Fruit fly (Drosophila melanogaster) whole organism, pupa: ENCODE data around the gene CG4053.

ENCODE experiments used
- CG10348 ChIP-seq: fragments of 200-800 bp; sonication (Bioruptor generic); IDR thresholded peaks from 2 replicates; pipeline ENCODE4 v1.3.6; 2022; ENCODE audit warnings: missing biosample characterization, missing genetic modification characterization
- CG12605 ChIP-seq: fragments of 200-800 bp; sonication (Bioruptor generic); IDR thresholded peaks from 2 replicates; pipeline ENCODE4 v1.3.6; 2022; ENCODE audit warnings: missing biosample characterization, missing genetic modification characterization
- CG14655 ChIP-seq: fragments of 200-800 bp; sonication (Bioruptor generic); optimal IDR thresholded peaks from 3 replicates; lab custom pipeline; 2017; ENCODE audit warnings: mild to moderate bottlenecking, missing biosample characterization, missing genetic modification reagents, missing genetic modification characterization
- CG15710 ChIP-seq: fragments of 200-800 bp; sonication (Bioruptor generic); optimal IDR thresholded peaks from 2 replicates; lab custom pipeline; 2018; ENCODE audit warnings: missing biosample characterization, mild to moderate bottlenecking, missing genetic modification characterization, moderate library complexity
- CG32121 ChIP-seq: fragments of 200-800 bp; sonication (Bioruptor generic); IDR thresholded peaks from 2 replicates; pipeline ENCODE4 v1.3.6; 2022; ENCODE audit warnings: missing biosample characterization, missing genetic modification characterization
- CG4496 ChIP-seq: fragments of 200-800 bp; sonication (Bioruptor generic); IDR thresholded peaks from 3 replicates; pipeline ENCODE4 v1.3.6; 2022; ENCODE audit warnings: missing biosample characterization, missing genetic modification characterization
- CG8159 ChIP-seq: fragments of 200-800 bp; sonication (Bioruptor generic); optimal IDR thresholded peaks from 3 replicates; lab custom pipeline; 2018; ENCODE audit warnings: missing biosample characterization, mild to moderate bottlenecking, missing genetic modification characterization, moderate library complexity
- D1 ChIP-seq: fragments of 200-800 bp; sonication (Bioruptor generic); optimal IDR thresholded peaks from 2 replicates; lab custom pipeline; 2018; ENCODE audit warnings: missing biosample characterization, mild to moderate bottlenecking, missing genetic modification characterization, moderate library complexity
- EcR ChIP-seq: fragments of 200-800 bp; sonication (Bioruptor generic); optimal IDR thresholded peaks from 3 replicates; lab custom pipeline; 2019; ENCODE audit warnings: missing biosample characterization, missing genetic modification characterization, mild to moderate bottlenecking, moderate library complexity, missing genetic modification reagents
- Ets98B ChIP-seq: fragments of 200-800 bp; sonication (Bioruptor generic); IDR thresholded peaks from 2 replicates; pipeline ENCODE4 v1.3.6; 2022; ENCODE audit warnings: missing biosample characterization, missing genetic modification characterization
- Pif1B ChIP-seq: fragments of 200-800 bp; sonication (Bioruptor generic); optimal IDR thresholded peaks from 3 replicates; lab custom pipeline; 2016; ENCODE audit warnings: missing biosample characterization, missing genetic modification characterization
- Snoo ChIP-seq: fragments of 200-800 bp; sonication (Bioruptor generic); optimal IDR thresholded peaks from 3 replicates; lab custom pipeline; 2017; ENCODE audit warnings: missing biosample characterization, mild to moderate bottlenecking, missing genetic modification characterization, inconsistent platforms
- fd96Ca ChIP-seq: fragments of 200-800 bp; sonication (Bioruptor generic); IDR thresholded peaks from 3 replicates; pipeline ENCODE4 v1.3.6; 2022; ENCODE audit warnings: missing biosample characterization, missing genetic modification characterization

DNA sequence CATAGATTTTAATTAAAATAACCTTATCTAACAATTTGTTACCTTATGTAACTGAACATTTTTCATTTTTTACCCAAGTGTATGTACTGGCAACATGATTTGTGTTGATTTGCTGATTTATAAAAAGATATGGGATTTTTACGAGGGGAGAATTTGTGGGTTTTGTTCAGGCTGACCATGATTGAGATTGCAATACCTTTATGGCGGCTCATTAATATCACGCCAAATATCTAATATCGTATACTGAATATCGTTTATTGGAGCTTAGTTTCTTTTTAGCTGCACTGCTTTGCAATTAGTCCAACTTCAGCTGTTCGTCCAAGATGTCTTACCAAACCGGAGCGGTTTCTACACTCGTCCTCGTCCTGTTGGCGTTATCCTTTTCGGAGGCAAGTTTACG, 1.9 kb upstream of the CG4053 start, which contains the start of gene CG31267:
- TF ChIP-seq CG32121 (GFP tag; lab: Robert Waterston, UW) (no peak), CG4496 (GFP tag; lab: Robert Waterston, UW) (no peak), Snoo (tag; lab: Kevin White, UChicago) (no peak), CG15710 (tag; lab: Kevin White, UChicago) (no peak), CG8159 (tag; lab: Kevin White, UChicago) (no peak), EcR (no peak), CG10348 (GFP tag; lab: Robert Waterston, UW) (no peak), Ets98B (no peak), CG14655 (GFP tag; lab: Kevin White, UChicago) (no peak), fd96Ca (no peak), D1 (tag; lab: Kevin White, UChicago) (no peak), CG12605 (GFP tag; lab: Robert Waterston, UW) (no peak), Pif1B (GFP tag; lab: Kevin White, UChicago) (no peak)
